Fruit fly (Drosophila melanogaster) whole organism, embryonic: ENCODE measurements around the gene Rab7.
A peak's percentile ranks its signal among the peaks of the same experiment; 100 is the strongest.

Experiments
- ATbp ChIP-seq: fragments of 200-800 bp; sonication (Bioruptor generic); optimal IDR thresholded peaks from 2 replicates; lab custom pipeline; 2017; ENCODE audit warnings: missing biosample characterization, mild to moderate bottlenecking, missing genetic modification characterization, missing genetic modification reagents
- Aef1 ChIP-seq: fragments of 200-800 bp; sonication (Bioruptor generic); IDR thresholded peaks from 3 replicates; pipeline ENCODE4 v1.3.6; 2022; ENCODE audit warnings: missing biosample characterization, missing genetic modification characterization
- B-H2 ChIP-seq: fragments of 200-800 bp; sonication (Bioruptor generic); optimal IDR thresholded peaks from 2 replicates; lab custom pipeline; 2018; ENCODE audit warnings: missing biosample characterization, mild to moderate bottlenecking, missing genetic modification characterization
- CG10654 ChIP-seq: fragments of 200-800 bp; sonication (Bioruptor generic); optimal IDR thresholded peaks from 2 replicates; lab custom pipeline; 2016; ENCODE audit warnings: missing biosample characterization, missing genetic modification characterization
- CG12219 ChIP-seq: fragments of 200-800 bp; sonication (Bioruptor generic); optimal IDR thresholded peaks from 3 replicates; lab custom pipeline; 2018; ENCODE audit warnings: missing biosample characterization, mild to moderate bottlenecking, missing genetic modification characterization
- CG13287 ChIP-seq: fragments of 200-800 bp; sonication (Bioruptor generic); IDR thresholded peaks from 2 replicates; pipeline ENCODE4 v1.3.6; 2022; ENCODE audit warnings: missing biosample characterization, missing genetic modification characterization; ENCODE audit not compliant: partially characterized antibody
- CG14014 ChIP-seq: fragments of 200-800 bp; sonication (Bioruptor generic); IDR thresholded peaks from 2 replicates; pipeline ENCODE4 v1.3.6; 2022; ENCODE audit warnings: missing biosample characterization, missing genetic modification characterization
- CG14860 ChIP-seq: fragments of 200-800 bp; sonication (Bioruptor generic); IDR thresholded peaks from 3 replicates; pipeline ENCODE4 v1.3.6; 2022; ENCODE audit warnings: missing biosample characterization, missing genetic modification characterization; ENCODE audit not compliant: partially characterized antibody
- CG15601 ChIP-seq: fragments of 200-800 bp; sonication (Bioruptor generic); optimal IDR thresholded peaks from 3 replicates; lab custom pipeline; 2019; ENCODE audit warnings: missing biosample characterization, mild to moderate bottlenecking, missing genetic modification characterization, moderate library complexity
- CG16813 ChIP-seq: fragments of 200-800 bp; sonication (Bioruptor generic); IDR thresholded peaks from 3 replicates; pipeline ENCODE4 v1.3.6; 2022; ENCODE audit warnings: missing biosample characterization, missing genetic modification characterization; ENCODE audit not compliant: partially characterized antibody
- CG17802 ChIP-seq: fragments of 200-800 bp; sonication (Bioruptor generic); optimal IDR thresholded peaks from 2 replicates; lab custom pipeline; 2018; ENCODE audit warnings: missing biosample characterization, mild to moderate bottlenecking, missing genetic modification characterization, moderate library complexity
- CG1832 ChIP-seq: fragments of 200-800 bp; sonication (Bioruptor generic); optimal IDR thresholded peaks from 2 replicates; lab custom pipeline; 2017; ENCODE audit warnings: missing biosample characterization, mild to moderate bottlenecking, missing genetic modification characterization, inconsistent platforms
- CG2889 ChIP-seq: fragments of 200-800 bp; sonication (Bioruptor generic); IDR thresholded peaks from 3 replicates; pipeline ENCODE4 v1.3.6; 2022; ENCODE audit warnings: missing biosample characterization, missing genetic modification characterization
- CG31441 ChIP-seq: fragments of 200-800 bp; sonication (Bioruptor generic); IDR thresholded peaks from 2 replicates; pipeline ENCODE4 v1.3.6; 2022; ENCODE audit warnings: missing biosample characterization, missing genetic modification characterization
- CG32532 ChIP-seq: fragments of 200-800 bp; sonication (Bioruptor generic); IDR thresholded peaks from 2 replicates; pipeline ENCODE4 v1.3.6; 2022; ENCODE audit warnings: missing biosample characterization, missing genetic modification characterization
- CG6683 ChIP-seq: fragments of 200-800 bp; sonication (Bioruptor generic); optimal IDR thresholded peaks from 2 replicates; lab custom pipeline; 2017; ENCODE audit warnings: missing biosample characterization, mild to moderate bottlenecking, missing genetic modification characterization, missing genetic modification reagents
- CG7271 ChIP-seq: fragments of 200-800 bp; sonication (Bioruptor generic); optimal IDR thresholded peaks from 2 replicates; lab custom pipeline; 2018; ENCODE audit warnings: missing biosample characterization, mild to moderate bottlenecking, missing genetic modification characterization, moderate library complexity
- CG9876 ChIP-seq: fragments of 200-800 bp; sonication (Bioruptor generic); optimal IDR thresholded peaks from 2 replicates; lab custom pipeline; 2016; ENCODE audit warnings: missing biosample characterization, missing genetic modification characterization
- Camta ChIP-seq: fragments of 200-800 bp; sonication (Bioruptor generic); optimal IDR thresholded peaks from 2 replicates; lab custom pipeline; 2016; ENCODE audit warnings: missing biosample characterization, missing genetic modification characterization
- Dll ChIP-seq: fragments of 200-800 bp; sonication (Bioruptor generic); IDR thresholded peaks from 4 replicates; pipeline ENCODE4 v1.3.6; 2022; ENCODE audit warnings: missing biosample characterization, missing genetic modification characterization; ENCODE audit not compliant: partially characterized antibody
- ERR ChIP-seq: fragments of 200-800 bp; sonication (Bioruptor generic); optimal IDR thresholded peaks from 2 replicates; lab custom pipeline; 2016; ENCODE audit warnings: missing biosample characterization, missing genetic modification characterization
- Fer2 ChIP-seq: fragments of 200-800 bp; sonication (Bioruptor generic); optimal IDR thresholded peaks from 2 replicates; lab custom pipeline; 2018; ENCODE audit warnings: missing biosample characterization, mild to moderate bottlenecking, missing genetic modification characterization, moderate library complexity
- Hmr ChIP-seq: fragments of 200-800 bp; sonication (Bioruptor generic); optimal IDR thresholded peaks from 3 replicates; lab custom pipeline; 2017; ENCODE audit warnings: mild to moderate bottlenecking, missing biosample characterization, missing genetic modification reagents, missing genetic modification characterization
- MTF-1 ChIP-seq: fragments of 200-800 bp; sonication (Bioruptor generic); optimal IDR thresholded peaks from 2 replicates; lab custom pipeline; 2018; ENCODE audit warnings: missing biosample characterization, mild to moderate bottlenecking, missing genetic modification characterization, borderline replicate concordance
- Neu2 ChIP-seq: fragments of 200-800 bp; sonication (Bioruptor generic); optimal IDR thresholded peaks from 3 replicates; lab custom pipeline; 2016; ENCODE audit warnings: missing biosample characterization, missing genetic modification characterization, borderline replicate concordance
- Poxn ChIP-seq: fragments of 200-800 bp; sonication (Bioruptor generic); IDR thresholded peaks from 2 replicates; pipeline ENCODE4 v1.3.6; 2022; ENCODE audit warnings: missing biosample characterization, missing genetic modification characterization
- TFAM ChIP-seq: fragments of 200-800 bp; sonication (Bioruptor generic); optimal IDR thresholded peaks from 2 replicates; lab custom pipeline; 2017; ENCODE audit warnings: missing biosample characterization, missing genetic modification characterization, inconsistent platforms
- Xbp1 ChIP-seq: fragments of 200-800 bp; sonication (Bioruptor generic); optimal IDR thresholded peaks from 3 replicates; lab custom pipeline; 2016; ENCODE audit warnings: missing biosample characterization, mild to moderate bottlenecking, missing genetic modification characterization
- YL-1 ChIP-seq: fragments of 200-800 bp; sonication (Bioruptor generic); optimal IDR thresholded peaks from 3 replicates; lab custom pipeline; 2017; ENCODE audit warnings: missing biosample characterization, mild to moderate bottlenecking, missing genetic modification characterization
- ac ChIP-seq: fragments of 200-800 bp; sonication (Bioruptor generic); optimal IDR thresholded peaks from 3 replicates; lab custom pipeline; 2017; ENCODE audit warnings: missing biosample characterization, mild to moderate bottlenecking, missing genetic modification characterization
- amos ChIP-seq: fragments of 200-800 bp; sonication (Bioruptor generic); IDR thresholded peaks from 2 replicates; pipeline ENCODE4 v1.3.6; 2022; ENCODE audit warnings: missing biosample characterization, missing genetic modification characterization; ENCODE audit not compliant: partially characterized antibody
- az2 ChIP-seq: fragments of 200-800 bp; sonication (Bioruptor generic); optimal IDR thresholded peaks from 3 replicates; lab custom pipeline; 2016; ENCODE audit warnings: missing biosample characterization, missing genetic modification characterization
- bigmax ChIP-seq: fragments of 200-800 bp; sonication (Bioruptor generic); optimal IDR thresholded peaks from 2 replicates; lab custom pipeline; 2018; ENCODE audit warnings: missing biosample characterization, mild to moderate bottlenecking, missing genetic modification characterization
- bowl ChIP-seq: fragments of 200-800 bp; sonication (Bioruptor generic); IDR thresholded peaks from 2 replicates; pipeline ENCODE4 v1.3.6; 2022; ENCODE audit warnings: missing biosample characterization, missing genetic modification characterization
- dan ChIP-seq: fragments of 200-800 bp; sonication (Bioruptor generic); IDR thresholded peaks from 2 replicates; pipeline ENCODE4 v1.3.6; 2022; ENCODE audit warnings: missing biosample characterization, missing genetic modification characterization
- dpn ChIP-seq, 2 experiments: fragments of 200-800 bp; sonication (Bioruptor generic); optimal IDR thresholded peaks; 3 replicates each; lab custom pipeline; 2016; ENCODE audit warnings: missing biosample characterization in 2 of 2, missing genetic modification characterization in 2 of 2
- hkb ChIP-seq, 2 experiments: fragments of 200-800 bp in 1 of 2; fragments of >200 bp in 1 of 2; sonication (Bioruptor generic) in 1 of 2; IDR thresholded peaks in 1 of 2; optimal IDR thresholded peaks in 1 of 2; 2 replicates each; pipeline versions ENCODE4 v1.3.6 to Lab custom; 2017 to 2022; ENCODE audit warnings: missing biosample characterization in 1 of 2, missing genetic modification characterization in 1 of 2
- lov ChIP-seq, 2 experiments: fragments of 200-800 bp in 1 of 2; fragments of >200 bp in 1 of 2; sonication (Bioruptor generic) in 1 of 2; IDR thresholded peaks in 1 of 2; optimal IDR thresholded peaks in 1 of 2; 2 replicates in 1 of 2; 3 replicates in 1 of 2; pipeline versions ENCODE4 v1.3.6 to Lab custom; 2017 to 2022; ENCODE audit warnings: missing biosample characterization in 1 of 2, missing genetic modification characterization in 1 of 2
- nom ChIP-seq: fragments of 200-800 bp; sonication (Bioruptor generic); optimal IDR thresholded peaks from 2 replicates; lab custom pipeline; 2017; ENCODE audit warnings: missing biosample characterization, missing genetic modification characterization, mild to moderate bottlenecking, moderate library complexity, missing genetic modification reagents
- p53 ChIP-seq: fragments of 200-800 bp; sonication (Bioruptor generic); optimal IDR thresholded peaks from 2 replicates; lab custom pipeline; 2016; ENCODE audit warnings: missing biosample characterization, missing genetic modification characterization
- pan ChIP-seq, 4 experiments: fragments of >200 bp in 3 of 4; fragments of 200-800 bp in 1 of 4; sonication (Bioruptor generic) in 1 of 4; optimal IDR thresholded peaks in 3 of 4; IDR thresholded peaks in 1 of 4; 2 replicates each; pipeline versions ENCODE4 v1.3.6 to Lab custom; 2017 to 2022; ENCODE audit warnings: missing biosample characterization in 2 of 4, missing genetic modification characterization in 2 of 4, mixed read lengths in 1 of 4
- slou ChIP-seq: fragments of 200-800 bp; sonication (Bioruptor generic); optimal IDR thresholded peaks from 3 replicates; lab custom pipeline; 2016; ENCODE audit warnings: missing biosample characterization, missing genetic modification characterization
- tgo ChIP-seq: fragments of 200-800 bp; sonication (Bioruptor generic); IDR thresholded peaks from 3 replicates; pipeline ENCODE4 v1.3.6; 2022; ENCODE audit warnings: missing biosample characterization, missing genetic modification characterization
- tio ChIP-seq: fragments of 200-800 bp; sonication (Bioruptor generic); optimal IDR thresholded peaks from 2 replicates; lab custom pipeline; 2017; ENCODE audit warnings: missing biosample characterization, missing genetic modification characterization, inconsistent platforms
- twi ChIP-seq: fragments of 200-800 bp; optimal IDR thresholded peaks from 2 replicates; lab custom pipeline; 2019; ENCODE audit warnings: missing biosample characterization, mild to moderate bottlenecking, missing genetic modification characterization, moderate library complexity
- zfh2 ChIP-seq: fragments of 200-800 bp; sonication (Bioruptor generic); optimal IDR thresholded peaks from 2 replicates; lab custom pipeline; 2016; ENCODE audit warnings: missing biosample characterization, missing genetic modification characterization

Gene Rab7

DNA sequence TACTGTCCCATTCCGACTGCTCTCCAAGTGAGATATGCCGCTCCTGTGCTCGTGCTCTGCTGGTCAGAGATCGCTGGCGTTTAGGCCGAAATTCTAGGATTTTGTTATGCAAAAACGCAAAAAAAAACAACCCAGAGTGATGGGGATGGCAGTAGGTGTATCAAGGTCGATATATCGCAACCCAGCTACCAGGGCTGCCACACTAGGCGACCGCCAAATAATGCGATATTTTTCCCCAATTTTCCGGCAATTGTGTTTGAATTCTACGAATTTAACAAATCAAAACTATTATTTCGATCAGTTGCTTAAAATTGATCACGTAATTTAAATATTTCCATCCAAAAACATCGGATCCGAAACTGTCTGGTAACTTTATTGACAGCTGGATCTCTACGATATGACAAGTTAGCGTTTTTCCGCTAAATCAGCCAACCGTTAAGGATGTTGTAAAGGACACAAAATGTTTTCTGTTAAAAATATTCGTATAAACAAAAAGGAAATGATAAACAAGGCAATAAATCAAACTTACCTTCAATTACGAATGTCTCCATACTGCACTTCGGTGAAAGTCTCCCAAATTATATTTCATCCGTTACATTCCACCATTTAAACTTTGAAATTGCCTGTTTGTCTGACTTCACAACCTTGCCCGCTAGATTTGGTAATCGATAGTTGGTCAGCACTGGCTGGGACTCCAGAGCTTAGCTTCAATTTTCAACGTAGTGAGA, 44.9 kb downstream of the Rab7 start, which contains the start of gene spas (continued):
- TF ChIP-seq Dll: peak; percentile 96
- no peak for TF ChIP-seq p53 (GFP tag; lab: Kevin White, UChicago)
- TF ChIP-seq tgo: peak; percentile 75
- TF ChIP-seq CG2889 (GFP tag; lab: Robert Waterston, UW): 0 out of 3 replicates have a peak, but pooled peaks have one; percentile 49
- TF ChIP-seq dan (GFP tag; lab: Robert Waterston, UW): no peak
- TF ChIP-seq ac (GFP tag; lab: Kevin White, UChicago): no peak
- no peak for TF ChIP-seq tio (GFP tag; lab: Kevin White, UChicago)
- peak; percentile 90 for TF ChIP-seq CG13287 (GFP tag; lab: Robert Waterston, UW)
- peak; percentile 92 for TF ChIP-seq CG14860 (GFP tag; lab: Robert Waterston, UW)
- TF ChIP-seq hkb (optimal IDR thresholded peaks at IDR 0.05; lab: Kevin White, UChicago): peak; percentile 41
- peak; percentile 55 for TF ChIP-seq hkb (GFP tag; IDR thresholded peaks at IDR 0.05; lab: Robert Waterston, UW)
- peak; percentile 65 for TF ChIP-seq YL-1 (GFP tag; lab: Kevin White, UChicago)
- peak; percentile 98 for TF ChIP-seq CG16813 (GFP tag; lab: Robert Waterston, UW)
- TF ChIP-seq amos (GFP tag; lab: Robert Waterston, UW): peak; percentile 96
- peak; percentile 57 for TF ChIP-seq az2 (GFP tag; lab: Kevin White, UChicago)
- TF ChIP-seq CG15601: peak; percentile 29
- no peak for TF ChIP-seq MTF-1
- TF ChIP-seq CG6683 (GFP tag; lab: Kevin White, UChicago): no peak
- peak; percentile 47 for TF ChIP-seq Neu2 (GFP tag; lab: Kevin White, UChicago)
- TF ChIP-seq Xbp1 (GFP tag; lab: Kevin White, UChicago): peak; percentile 65
- no peak for TF ChIP-seq CG1832 (GFP tag; lab: Kevin White, UChicago)
- peak; percentile 11 for TF ChIP-seq CG12219 (GFP tag; lab: Kevin White, UChicago)
- peak; percentile 76 for TF ChIP-seq CG32532 (GFP tag; lab: Robert Waterston, UW)
- no peak for TF ChIP-seq TFAM
- no peak for TF ChIP-seq pan (optimal IDR thresholded peaks at IDR 0.05; lab: Kevin White, UChicago)
- peak in 1 of 2 experiments; percentile 67 for TF ChIP-seq pan (GFP tag; optimal IDR thresholded peaks at IDR 0.05 in 1 of 2, IDR thresholded peaks at IDR 0.05 in 1 of 2)
- peak; percentile 16 for TF ChIP-seq Camta (GFP tag; lab: Kevin White, UChicago)
- TF ChIP-seq ATbp (GFP tag; lab: Kevin White, UChicago): no peak
- no peak for TF ChIP-seq bowl
- TF ChIP-seq CG14014 (GFP tag; lab: Robert Waterston, UW): peak; percentile 72; the same call in 1 of the 2 replicates
- peak; percentile 82 for TF ChIP-seq zfh2
- TF ChIP-seq Poxn (GFP tag; lab: Robert Waterston, UW): peak; percentile 39; the same call in 1 of the 2 replicates
- peak; percentile 22 for TF ChIP-seq Fer2 (tag; lab: Kevin White, UChicago)
- peak; percentile 46 for TF ChIP-seq twi (tag; lab: Kevin White, UChicago)
- TF ChIP-seq Aef1: peak; percentile 70
- peak; percentile 71 for TF ChIP-seq Hmr (GFP tag; lab: Kevin White, UChicago)
- TF ChIP-seq dpn (GFP tag; optimal IDR thresholded peaks at IDR 0.05; lab: Kevin White, UChicago): peak; percentile 69 to 79
- TF ChIP-seq bigmax (GFP tag; lab: Kevin White, UChicago): peak; percentile 29
- TF ChIP-seq ERR (GFP tag; lab: Kevin White, UChicago): peak; percentile 13
- TF ChIP-seq CG7271 (tag; lab: Kevin White, UChicago): peak; percentile 21
- TF ChIP-seq nom: no peak
- TF ChIP-seq lov (optimal IDR thresholded peaks at IDR 0.05; lab: Kevin White, UChicago): no peak
- TF ChIP-seq lov (GFP tag; IDR thresholded peaks at IDR 0.05; lab: Robert Waterston, UW): peak; percentile 66; the same call in 1 of the 3 replicates
- TF ChIP-seq B-H2 (GFP tag; lab: Kevin White, UChicago): peak; percentile 29
- TF ChIP-seq CG31441 (GFP tag; lab: Robert Waterston, UW): no peak; the same call in 1 of the 2 replicates
- TF ChIP-seq CG10654 (GFP tag; lab: Kevin White, UChicago): peak; percentile 62
- peak; percentile 31 for TF ChIP-seq CG9876 (GFP tag; lab: Kevin White, UChicago)
- TF ChIP-seq slou (GFP tag; lab: Kevin White, UChicago): no peak
- peak; percentile 29 for TF ChIP-seq CG17802 (tag; lab: Kevin White, UChicago)
